Fruit fly (Drosophila melanogaster): ENCODE measurements around the gene Arr2.
A peak's percentile ranks its signal among the peaks of the same experiment; 100 is the strongest.

Gene Arr2

dm6 chr3L:8689675-8690074, 40.9 kb upstream of the Arr2 start (continued):
- peak; percentile 23 for TF ChIP-seq pfk (GFP tag; optimal IDR thresholded peaks at IDR 0.05)
- no peak for TF ChIP-seq CG32767 (GFP tag; IDR thresholded peaks at IDR 0.05)
- TF ChIP-seq luna (GFP tag; optimal IDR thresholded peaks at IDR 0.05), result peak; percentile 23
- no peak for TF ChIP-seq odd (GFP tag; optimal IDR thresholded peaks at IDR 0.05)
- no peak for TF ChIP-seq sima (GFP tag; optimal IDR thresholded peaks at IDR 0.05)
- no peak for TF ChIP-seq CG12155 (GFP tag; optimal IDR thresholded peaks at IDR 0.05)
- peak; percentile 51 for TF ChIP-seq CG15696 (tag; optimal IDR thresholded peaks at IDR 0.05)
- TF ChIP-seq Dref (GFP tag; IDR thresholded peaks at IDR 0.05), result no peak
- no peak for TF ChIP-seq az2 (GFP tag; optimal IDR thresholded peaks at IDR 0.05)
- no peak for TF ChIP-seq Elba2 (GFP tag; optimal IDR thresholded peaks at IDR 0.05)
- TF ChIP-seq onecut (GFP tag; IDR thresholded peaks at IDR 0.05), result no peak
- TF ChIP-seq crp (GFP tag; optimal IDR thresholded peaks at IDR 0.05), result no peak
- TF ChIP-seq Blimp-1 (GFP tag; optimal IDR thresholded peaks at IDR 0.05), result peak; percentile 32
- TF ChIP-seq CG4707 (GFP tag; optimal IDR thresholded peaks at IDR 0.05), result no peak
- no peak for TF ChIP-seq ERR (GFP tag; optimal IDR thresholded peaks at IDR 0.05)
- no peak for TF ChIP-seq ap (GFP tag; IDR thresholded peaks at IDR 0.05)
- peak; percentile 77 for TF ChIP-seq Fer1 (GFP tag; optimal IDR thresholded peaks at IDR 0.05)
- TF ChIP-seq CG1603 (tag; optimal IDR thresholded peaks at IDR 0.05), result peak; percentile 14
- no peak for TF ChIP-seq CG3407 (GFP tag; optimal IDR thresholded peaks at IDR 0.05)
- TF ChIP-seq lilli (GFP tag; optimal IDR thresholded peaks at IDR 0.05), result no peak
- no peak for TF ChIP-seq grn (GFP tag; optimal IDR thresholded peaks at IDR 0.05)
- TF ChIP-seq HLH3B (GFP tag; IDR thresholded peaks at IDR 0.05), result no peak; the same call in 1 of the 2 replicates
- no peak for TF ChIP-seq CG6654 (GFP tag; optimal IDR thresholded peaks at IDR 0.05)
- no peak for TF ChIP-seq CG2116 (GFP tag; optimal IDR thresholded peaks at IDR 0.05)
- TF ChIP-seq chn (GFP tag; optimal IDR thresholded peaks at IDR 0.05), result no peak
- no peak for TF ChIP-seq CG13624 (GFP tag; optimal IDR thresholded peaks at IDR 0.05)
- no peak for TF ChIP-seq trem (tag; optimal IDR thresholded peaks at IDR 0.05)
- TF ChIP-seq scrt (GFP tag; optimal IDR thresholded peaks at IDR 0.05), result peak; percentile 6
- no peak for TF ChIP-seq jing (GFP tag; optimal IDR thresholded peaks at IDR 0.05)
- no peak for TF ChIP-seq CG11504 (tag; optimal IDR thresholded peaks at IDR 0.05)
- TF ChIP-seq GATAe (GFP tag; conservative IDR thresholded peaks at IDR 0.05), result no peak
- peak; percentile 81 for TF ChIP-seq CG12071 (GFP tag; optimal IDR thresholded peaks at IDR 0.05)
- no peak for TF ChIP-seq oc (tag; optimal IDR thresholded peaks at IDR 0.05)
- TF ChIP-seq Usf (GFP tag; optimal IDR thresholded peaks at IDR 0.05), result no peak
- peak; percentile 50 for TF ChIP-seq unpg (GFP tag; optimal IDR thresholded peaks at IDR 0.05)
- no peak for TF ChIP-seq MBD-R2 (GFP tag; IDR thresholded peaks at IDR 0.05)
- TF ChIP-seq croc (GFP tag; conservative IDR thresholded peaks at IDR 0.05), result no peak
- TF ChIP-seq gfzf (GFP tag; optimal IDR thresholded peaks at IDR 0.05), result no peak
- no peak for TF ChIP-seq CG17612 (GFP tag; IDR thresholded peaks at IDR 0.05)
- TF ChIP-seq CG15601 (tag; optimal IDR thresholded peaks at IDR 0.05), result no peak
- TF ChIP-seq Dp (GFP tag; optimal IDR thresholded peaks at IDR 0.05), result no peak
- no peak for TF ChIP-seq HLH54F (GFP tag; optimal IDR thresholded peaks at IDR 0.05)
- TF ChIP-seq CG6683 (GFP tag; optimal IDR thresholded peaks at IDR 0.05), result peak; percentile 46
- TF ChIP-seq CoRest (tag; optimal IDR thresholded peaks at IDR 0.05), result no peak
- TF ChIP-seq CG11398 (GFP tag; optimal IDR thresholded peaks at IDR 0.05), result no peak
- TF ChIP-seq cad (GFP tag; optimal IDR thresholded peaks at IDR 0.05), result no peak
- TF ChIP-seq CG13123 (GFP tag; optimal IDR thresholded peaks at IDR 0.05), result no peak
- TF ChIP-seq CG30431 (GFP tag; optimal IDR thresholded peaks at IDR 0.05), result no peak
- TF ChIP-seq CG2875 (GFP tag; optimal IDR thresholded peaks at IDR 0.05), result no peak
- no peak for TF ChIP-seq sr (GFP tag; IDR thresholded peaks at IDR 0.05)
- no peak for TF ChIP-seq cg (GFP tag; optimal IDR thresholded peaks at IDR 0.05)
- no peak for TF ChIP-seq emc (GFP tag; optimal IDR thresholded peaks at IDR 0.05)

Measured in whole organism, embryonic.